Worm (Caenorhabditis elegans) whole organism, L3 larva: ENCODE data around the gene fbxa-64.

Experiments
- R02D3.7 ChIP-seq: fragments of 150-350 bp; optimal IDR thresholded peaks from 2 replicates; lab custom pipeline; 2014; ENCODE audit warnings: missing biosample characterization, missing genetic modification characterization
- ZK546.5 ChIP-seq: sonication (generic microtip); optimal IDR thresholded peaks from 2 replicates; lab custom pipeline; 2017; ENCODE audit warnings: missing biosample characterization, missing genetic modification characterization
- ama-1 ChIP-seq: fragments of 150-350 bp; optimal IDR thresholded peaks from 2 replicates; lab custom pipeline; 2018
- ceh-16 ChIP-seq: sonication (generic microtip); optimal IDR thresholded peaks from 2 replicates; lab custom pipeline; 2017; ENCODE audit warnings: missing biosample characterization, missing genetic modification characterization
- ceh-28 ChIP-seq: fragments of 150-350 bp; optimal IDR thresholded peaks from 2 replicates; lab custom pipeline; 2014; ENCODE audit warnings: missing biosample characterization, missing genetic modification reagents, missing genetic modification characterization
- daf-12 ChIP-seq: fragments of 150-350 bp; optimal IDR thresholded peaks from 2 replicates; lab custom pipeline; 2014; ENCODE audit warnings: missing biosample characterization, missing genetic modification reagents, missing genetic modification characterization
- egl-5 ChIP-seq: fragments of 150-350 bp; optimal IDR thresholded peaks from 2 replicates; lab custom pipeline; 2017; ENCODE audit warnings: missing biosample characterization, missing genetic modification reagents, missing genetic modification characterization, inconsistent platforms
- elt-1 ChIP-seq: fragments of 150-350 bp; optimal IDR thresholded peaks from 2 replicates; lab custom pipeline; 2014; ENCODE audit warnings: missing biosample characterization, missing genetic modification characterization
- elt-2 ChIP-seq: sonication (generic microtip); optimal IDR thresholded peaks from 2 replicates; lab custom pipeline; 2016; ENCODE audit warnings: missing genetic modification reagents, mild to moderate bottlenecking, missing genetic modification characterization, missing compliant biosample characterization
- eor-1 ChIP-seq, 2 experiments: fragments of 150-350 bp; optimal IDR thresholded peaks; 2 replicates each; lab custom pipeline; 2014 to 2018; ENCODE audit warnings: missing biosample characterization in 2 of 2, missing genetic modification characterization in 2 of 2
- fkh-10 ChIP-seq: sonication (generic microtip); optimal IDR thresholded peaks from 2 replicates; lab custom pipeline; 2017; ENCODE audit warnings: missing biosample characterization, missing genetic modification reagents, missing genetic modification characterization
- fos-1 ChIP-seq: fragments of 150-350 bp; optimal IDR thresholded peaks from 2 replicates; lab custom pipeline; 2014; ENCODE audit warnings: missing biosample characterization, missing genetic modification characterization
- hmg-11 ChIP-seq: sonication (generic microtip); optimal IDR thresholded peaks from 2 replicates; lab custom pipeline; 2016; ENCODE audit warnings: missing genetic modification characterization, missing compliant biosample characterization
- lin-15B ChIP-seq: fragments of 150-350 bp; optimal IDR thresholded peaks from 2 replicates; lab custom pipeline; 2014; ENCODE audit warnings: missing biosample characterization, missing genetic modification characterization
- mdl-1 ChIP-seq: fragments of 150-350 bp; optimal IDR thresholded peaks from 2 replicates; lab custom pipeline; 2014; ENCODE audit warnings: missing biosample characterization, missing genetic modification characterization
- mml-1 ChIP-seq: fragments of 150-350 bp; sonication (generic microtip); optimal IDR thresholded peaks from 3 replicates; lab custom pipeline; 2014; ENCODE audit warnings: missing biosample characterization, missing genetic modification characterization
- nfya-1 ChIP-seq: sonication (generic microtip); optimal IDR thresholded peaks from 2 replicates; lab custom pipeline; 2017; ENCODE audit warnings: missing genetic modification characterization, mild to moderate bottlenecking, missing compliant biosample characterization, antibody characterized with exemption, moderate library complexity; ENCODE audit not compliant: insufficient read depth
- nhr-12 ChIP-seq: fragments of 150-350 bp; optimal IDR thresholded peaks from 2 replicates; lab custom pipeline; 2014; ENCODE audit warnings: missing biosample characterization, missing genetic modification characterization
- nhr-23 ChIP-seq: fragments of 150-350 bp; optimal IDR thresholded peaks from 2 replicates; lab custom pipeline; 2014; ENCODE audit warnings: missing biosample characterization, missing genetic modification reagents, missing genetic modification characterization
- nhr-237 ChIP-seq: fragments of 150-350 bp; optimal IDR thresholded peaks from 2 replicates; lab custom pipeline; 2014; ENCODE audit warnings: missing biosample characterization, missing genetic modification characterization
- nhr-43 ChIP-seq: sonication (generic microtip); optimal IDR thresholded peaks from 2 replicates; lab custom pipeline; 2016; ENCODE audit warnings: mild to moderate bottlenecking, missing genetic modification characterization, missing compliant biosample characterization; ENCODE audit not compliant: poor library complexity, severe bottlenecking
- nhr-67 ChIP-seq: fragments of 150-350 bp; optimal IDR thresholded peaks from 2 replicates; lab custom pipeline; 2014; ENCODE audit warnings: missing biosample characterization, missing genetic modification characterization
- nhr-76 ChIP-seq: fragments of 150-350 bp; sonication (generic microtip); optimal IDR thresholded peaks from 5 replicates; lab custom pipeline; 2014; ENCODE audit warnings: missing biosample characterization, missing genetic modification characterization
- pha-4 ChIP-seq: fragments of 150-350 bp; optimal IDR thresholded peaks from 2 replicates; lab custom pipeline; 2014; ENCODE audit warnings: missing biosample characterization, missing genetic modification reagents, missing genetic modification characterization
- pqm-1 ChIP-seq: fragments of 150-350 bp; optimal IDR thresholded peaks from 2 replicates; lab custom pipeline; 2017; ENCODE audit warnings: missing biosample characterization, missing genetic modification characterization, inconsistent platforms
- sea-2 ChIP-seq: fragments of 150-350 bp; sonication (generic microtip); optimal IDR thresholded peaks from 4 replicates; lab custom pipeline; 2014; ENCODE audit warnings: missing biosample characterization, missing genetic modification reagents, missing genetic modification characterization
- skn-1 ChIP-seq: fragments of 150-350 bp; optimal IDR thresholded peaks from 2 replicates; lab custom pipeline; 2014; ENCODE audit warnings: missing biosample characterization, missing genetic modification characterization
- snpc-4 ChIP-seq: fragments of 150-350 bp; optimal IDR thresholded peaks from 2 replicates; lab custom pipeline; 2014; ENCODE audit warnings: missing biosample characterization, missing genetic modification characterization
- tbx-2 ChIP-seq: sonication (generic microtip); optimal IDR thresholded peaks from 2 replicates; lab custom pipeline; 2016; ENCODE audit warnings: mild to moderate bottlenecking, missing genetic modification characterization, missing compliant biosample characterization
- unc-39 ChIP-seq: sonication (generic microtip); optimal IDR thresholded peaks from 4 replicates; lab custom pipeline; 2017; ENCODE audit warnings: missing biosample characterization, missing genetic modification characterization
- unc-62 ChIP-seq: fragments of 150-350 bp; sonication (generic microtip); optimal IDR thresholded peaks from 4 replicates; lab custom pipeline; 2014; ENCODE audit warnings: missing biosample characterization, missing genetic modification reagents, missing genetic modification characterization
- ztf-4 ChIP-seq: fragments of 150-350 bp; optimal IDR thresholded peaks from 2 replicates; lab custom pipeline; 2014; ENCODE audit warnings: missing biosample characterization, missing genetic modification characterization

fbxa-64 gene

ce11 chrV:3315308-3315707, 37.4 kb upstream of the fbxa-64 start, which contains the start of gene arrd-19 (continued):
- peak; percentile 75 for TF ChIP-seq egl-5 (tag; lab: Kevin White, UChicago)
- peak; percentile 70 for TF ChIP-seq lin-15B (tag; lab: Kevin White, UChicago)
- no peak for TF ChIP-seq fos-1 (tag; lab: Kevin White, UChicago)
- TF ChIP-seq ceh-28 (tag; lab: Kevin White, UChicago) = peak; percentile 52
- no peak for TF ChIP-seq nhr-237 (tag; lab: Kevin White, UChicago)
- TF ChIP-seq pha-4 (tag; lab: Kevin White, UChicago) = peak; percentile 89
- no peak for TF ChIP-seq mml-1
- TF ChIP-seq ama-1 (lab: Kevin White, UChicago) = no peak
- no peak for TF ChIP-seq ceh-16 (tag; lab: Kevin White, UChicago)
- TF ChIP-seq nhr-76 (tag; lab: Kevin White, UChicago) = no peak
- no peak for TF ChIP-seq ztf-4
- no peak for TF ChIP-seq mdl-1 (tag; lab: Kevin White, UChicago)
- TF ChIP-seq unc-62 = no peak
- no peak for TF ChIP-seq elt-1 (tag; lab: Kevin White, UChicago)
- TF ChIP-seq elt-2 = peak; percentile 46
- no peak for TF ChIP-seq unc-39 (tag; lab: Kevin White, UChicago)
- TF ChIP-seq daf-12 = no peak
- TF ChIP-seq nhr-12 (tag; lab: Kevin White, UChicago) = no peak

ce11 chrV:3312067-3312666, 34.2 kb upstream of the fbxa-64 start, which contains the start of gene arrd-18:
arrd-18 (minus strand) TSS chrV:3312117.
- peak; percentile 14 for TF ChIP-seq snpc-4 (tag; lab: Kevin White, UChicago)
- no peak for TF ChIP-seq ztf-4
- TF ChIP-seq unc-62 = no peak
- TF ChIP-seq sea-2 (GFP tag; lab: Kevin White, UChicago) = no peak
- TF ChIP-seq ama-1 (lab: Kevin White, UChicago) = no peak
- no peak for TF ChIP-seq nhr-43 (tag; lab: Kevin White, UChicago)
- TF ChIP-seq fkh-10 (GFP tag; lab: Kevin White, UChicago) = no peak
- peak; percentile 27 for TF ChIP-seq nfya-1 (tag; lab: Kevin White, UChicago)
- TF ChIP-seq ceh-16 (tag; lab: Kevin White, UChicago) = no peak
- peak; percentile 50 for TF ChIP-seq hmg-11
- peak; percentile 38 for TF ChIP-seq elt-2
- no peak for TF ChIP-seq nhr-23 (tag; lab: Kevin White, UChicago)

ce11 chrV:3308169-3308568, 30.2 kb upstream of the fbxa-64 start, which contains the start of gene srbc-3:
srbc-3 (plus strand) TSS chrV:3308469.
- no peak for TF ChIP-seq snpc-4 (tag; lab: Kevin White, UChicago)
- TF ChIP-seq elt-1 (tag; lab: Kevin White, UChicago) = no peak
- TF ChIP-seq ZK546.5 (tag; lab: Kevin White, UChicago) = no peak
- no peak for TF ChIP-seq nhr-43 (tag; lab: Kevin White, UChicago)
- no peak for TF ChIP-seq nhr-12 (tag; lab: Kevin White, UChicago)
- no peak for TF ChIP-seq eor-1 (tag; optimal IDR thresholded peaks at IDR 0.05; lab: Kevin White, UChicago)
- no peak for TF ChIP-seq tbx-2 (tag; lab: Kevin White, UChicago)

- no peak for TF ChIP-seq snpc-4 (tag; lab: Kevin White, UChicago)
- TF ChIP-seq nhr-237 (tag; lab: Kevin White, UChicago) = no peak
- TF ChIP-seq skn-1 = no peak
- no peak for TF ChIP-seq tbx-2 (tag; lab: Kevin White, UChicago)
- no peak for TF ChIP-seq nhr-23 (tag; lab: Kevin White, UChicago)
- TF ChIP-seq pqm-1 (tag; lab: Kevin White, UChicago) = no peak
- TF ChIP-seq nhr-67 (tag; lab: Kevin White, UChicago) = no peak
- TF ChIP-seq, all 47 proteins: peak for 0
Measured at ce11 chrV:3301898-3302297, 23.9 kb upstream of the fbxa-64 start, which contains the start of gene srbc-1. srbc-1 (minus strand) TSS chrV:3301998.

- TF ChIP-seq R02D3.7 (tag; lab: Kevin White, UChicago) (no peak), skn-1 (no peak), daf-12 (no peak), mdl-1 (tag; lab: Kevin White, UChicago) (no peak), nhr-43 (tag; lab: Kevin White, UChicago) (no peak), fkh-10 (GFP tag; lab: Kevin White, UChicago) (no peak), nhr-76 (tag; lab: Kevin White, UChicago) (no peak), eor-1 (tag; optimal IDR thresholded peaks at IDR 0.05; lab: Kevin White, UChicago) (no peak)
Measured at ce11 chrV:3299437-3299836, 21.5 kb upstream of the fbxa-64 start.
